Worm (Caenorhabditis elegans) whole organism, L4 larva: ENCODE data around the gene T09F5.1.

Experiments
- F10B5.3 ChIP-seq: sonication (generic microtip); optimal IDR thresholded peaks from 2 replicates; lab custom pipeline; 2016; ENCODE audit warnings: mild to moderate bottlenecking, missing genetic modification characterization, missing compliant biosample characterization
- F26F4.8 ChIP-seq: fragments of 200-800 bp; sonication (Bioruptor generic); conservative IDR thresholded peaks from 2 replicates; pipeline ENCODE4 v1.3.6; 2022; ENCODE audit warnings: missing genetic modification characterization, missing compliant biosample characterization
- F37D6.2 ChIP-seq: sonication (generic microtip); optimal IDR thresholded peaks from 2 replicates; lab custom pipeline; 2016; ENCODE audit warnings: mild to moderate bottlenecking, missing genetic modification characterization, missing compliant biosample characterization
- F49E8.2 ChIP-seq: sonication (generic microtip); optimal IDR thresholded peaks from 2 replicates; lab custom pipeline; 2016; ENCODE audit warnings: missing compliant biosample characterization, mild to moderate bottlenecking, missing genetic modification characterization, borderline replicate concordance
- T20F7.1 ChIP-seq: fragments of 200-800 bp; sonication (Bioruptor generic); optimal IDR thresholded peaks from 2 replicates; lab custom pipeline; 2018; ENCODE audit warnings: mild to moderate bottlenecking, missing genetic modification characterization, missing compliant biosample characterization
- Y5F2A.4 ChIP-seq: fragments of 200-800 bp; sonication (Bioruptor generic); optimal IDR thresholded peaks from 2 replicates; lab custom pipeline; 2018; ENCODE audit warnings: mild to moderate bottlenecking, missing genetic modification characterization, missing compliant biosample characterization
- Y75B8A.6 ChIP-seq: fragments of 200-800 bp; sonication (Bioruptor generic); IDR thresholded peaks from 2 replicates; pipeline ENCODE4 v1.3.6; 2022; ENCODE audit warnings: missing genetic modification reagents, missing genetic modification characterization, missing compliant biosample characterization
- aha-1 ChIP-seq: fragments of 150-350 bp; peaks from one replicate; lab custom pipeline; 2014; ENCODE audit warnings: missing biosample characterization, missing genetic modification characterization
- ceh-20 ChIP-seq: fragments of 200-800 bp; sonication (Bioruptor generic); IDR thresholded peaks from 2 replicates; pipeline ENCODE4 v1.3.6; 2022; ENCODE audit warnings: missing genetic modification reagents, missing genetic modification characterization, missing compliant biosample characterization
- ceh-32 ChIP-seq: sonication (generic microtip); optimal IDR thresholded peaks from 2 replicates; lab custom pipeline; 2016; ENCODE audit warnings: mild to moderate bottlenecking, missing genetic modification characterization, missing compliant biosample characterization; ENCODE audit not compliant: poor library complexity
- ceh-82 ChIP-seq: sonication (generic microtip); optimal IDR thresholded peaks from 2 replicates; lab custom pipeline; 2017; ENCODE audit warnings: missing biosample characterization, missing genetic modification characterization
- daf-12 ChIP-seq: fragments of 150-350 bp; optimal IDR thresholded peaks from 2 replicates; lab custom pipeline; 2014; ENCODE audit warnings: missing biosample characterization, missing genetic modification reagents, missing genetic modification characterization
- dmd-6 ChIP-seq: fragments of 200-800 bp; sonication (Bioruptor generic); IDR thresholded peaks from 2 replicates; pipeline ENCODE4 v1.3.6; 2022; ENCODE audit warnings: missing genetic modification reagents, missing genetic modification characterization, missing compliant biosample characterization
- dmd-8 ChIP-seq: fragments of 200-800 bp; sonication (Bioruptor generic); IDR thresholded peaks from 2 replicates; pipeline ENCODE4 v1.3.6; 2022; ENCODE audit warnings: missing genetic modification characterization, missing compliant biosample characterization
- dmd-9 ChIP-seq: fragments of 200-800 bp; sonication (Bioruptor generic); IDR thresholded peaks from 2 replicates; pipeline ENCODE4 v1.3.6; 2022; ENCODE audit warnings: missing genetic modification reagents, missing genetic modification characterization, missing compliant biosample characterization
- dpl-1 ChIP-seq: fragments of 150-350 bp; optimal IDR thresholded peaks from 2 replicates; lab custom pipeline; 2014; ENCODE audit warnings: missing biosample characterization, missing genetic modification reagents, missing genetic modification characterization
- egl-27 ChIP-seq: sonication (generic microtip); optimal IDR thresholded peaks from 3 replicates; lab custom pipeline; 2017; ENCODE audit warnings: missing biosample characterization, missing genetic modification reagents, missing genetic modification characterization
- fkh-10 ChIP-seq: fragments of 150-350 bp; optimal IDR thresholded peaks from 2 replicates; lab custom pipeline; 2014; ENCODE audit warnings: missing biosample characterization, missing genetic modification reagents, missing genetic modification characterization
- hif-1 ChIP-seq, 2 experiments: sonication (generic microtip); optimal IDR thresholded peaks; 2 replicates each; lab custom pipeline; 2016 to 2017; ENCODE audit warnings: missing compliant biosample characterization in 2 of 2, missing genetic modification characterization in 2 of 2, missing genetic modification reagents in 2 of 2, missing genotype in 2 of 2, mild to moderate bottlenecking in 1 of 2
- hlh-30 ChIP-seq: sonication (generic microtip); optimal IDR thresholded peaks from 2 replicates; lab custom pipeline; 2017; ENCODE audit warnings: antibody characterized with exemption, mild to moderate bottlenecking, missing genetic modification characterization, missing compliant biosample characterization; ENCODE audit not compliant: insufficient read depth
- lin-15B ChIP-seq: fragments of 150-350 bp; sonication (generic microtip); optimal IDR thresholded peaks from 3 replicates; lab custom pipeline; 2014; ENCODE audit warnings: missing biosample characterization, missing genetic modification characterization
- lin-29 ChIP-seq: fragments of 200-800 bp; sonication (Bioruptor generic); IDR thresholded peaks from 2 replicates; pipeline ENCODE4 v1.3.6; 2022; ENCODE audit warnings: missing genetic modification reagents, missing genetic modification characterization, missing compliant biosample characterization
- lin-38 ChIP-seq: fragments of 200-800 bp; sonication (Bioruptor generic); IDR thresholded peaks from 2 replicates; pipeline ENCODE4 v1.3.6; 2022; ENCODE audit warnings: missing genetic modification reagents, missing genetic modification characterization, missing compliant biosample characterization
- lin-39 ChIP-seq: fragments of 150-350 bp; optimal IDR thresholded peaks from 2 replicates; lab custom pipeline; 2014; ENCODE audit warnings: missing biosample characterization, missing genetic modification reagents, missing genetic modification characterization
- madf-5 ChIP-seq, 2 experiments: fragments of 200-800 bp; sonication (Bioruptor generic); IDR thresholded peaks; 2 replicates each; pipeline ENCODE4 v1.3.6; 2022; ENCODE audit warnings: missing compliant biosample characterization in 2 of 2, missing genetic modification characterization in 2 of 2
- madf-9 ChIP-seq: fragments of 200-800 bp; sonication (Bioruptor generic); conservative IDR thresholded peaks from 2 replicates; pipeline ENCODE4 v1.3.6; 2022; ENCODE audit warnings: missing genetic modification reagents, missing genetic modification characterization, missing compliant biosample characterization
- mdt-29 ChIP-seq: fragments of 200-800 bp; sonication (Bioruptor generic); IDR thresholded peaks from 2 replicates; pipeline ENCODE4 v1.3.6; 2022; ENCODE audit warnings: missing genetic modification reagents, missing genetic modification characterization, missing compliant biosample characterization
- mep-1 ChIP-seq: fragments of 150-350 bp; sonication (generic microtip); optimal IDR thresholded peaks from 3 replicates; lab custom pipeline; 2014; ENCODE audit warnings: missing biosample characterization, missing genetic modification characterization
- mes-2 ChIP-seq: sonication (generic microtip); optimal IDR thresholded peaks from 2 replicates; lab custom pipeline; 2016; ENCODE audit warnings: missing genotype, mild to moderate bottlenecking, missing genetic modification characterization, missing compliant biosample characterization; ENCODE audit not compliant: poor library complexity, severe bottlenecking
- mxl-2 ChIP-seq: fragments of 200-800 bp; sonication (Bioruptor generic); conservative IDR thresholded peaks from 2 replicates; pipeline ENCODE4 v1.3.6; 2022; ENCODE audit warnings: missing genetic modification reagents, missing genetic modification characterization, missing compliant biosample characterization
- nhr-10 ChIP-seq: fragments of 150-350 bp; optimal IDR thresholded peaks from 2 replicates; lab custom pipeline; 2014; ENCODE audit warnings: missing biosample characterization, missing genetic modification characterization
- nhr-11 ChIP-seq: fragments of 150-350 bp; optimal IDR thresholded peaks from 2 replicates; lab custom pipeline; 2014; ENCODE audit warnings: missing biosample characterization, missing genetic modification characterization
- nhr-237 ChIP-seq: sonication (generic microtip); optimal IDR thresholded peaks from 2 replicates; lab custom pipeline; 2017; ENCODE audit warnings: missing biosample characterization, missing genetic modification characterization
- nhr-42 ChIP-seq: fragments of 200-800 bp; sonication (Bioruptor generic); IDR thresholded peaks from 2 replicates; pipeline ENCODE4 v1.3.6; 2022; ENCODE audit warnings: missing genetic modification characterization, missing compliant biosample characterization
- nhr-77 ChIP-seq: fragments of 150-350 bp; optimal IDR thresholded peaks from 2 replicates; lab custom pipeline; 2014; ENCODE audit warnings: missing biosample characterization, missing genetic modification characterization
- pqm-1 ChIP-seq: sonication (generic microtip); optimal IDR thresholded peaks from 2 replicates; lab custom pipeline; 2017; ENCODE audit warnings: missing biosample characterization, missing genetic modification characterization
- set-16 ChIP-seq: fragments of 200-800 bp; sonication (Bioruptor generic); IDR thresholded peaks from 2 replicates; pipeline ENCODE4 v1.3.6; 2022; ENCODE audit warnings: missing genetic modification reagents, missing genetic modification characterization, missing compliant biosample characterization
- snpc-1.2 ChIP-seq: fragments of 200-800 bp; sonication (Bioruptor generic); IDR thresholded peaks from 2 replicates; pipeline ENCODE4 v1.3.6; 2022; ENCODE audit warnings: missing genetic modification reagents, missing genetic modification characterization, missing compliant biosample characterization
- spr-1 ChIP-seq: sonication (generic microtip); optimal IDR thresholded peaks from 2 replicates; lab custom pipeline; 2016; ENCODE audit warnings: mild to moderate bottlenecking, missing genetic modification characterization, missing compliant biosample characterization
- tag-97 ChIP-seq: fragments of 200-800 bp; sonication (Bioruptor generic); IDR thresholded peaks from 2 replicates; pipeline ENCODE4 v1.3.6; 2022; ENCODE audit warnings: missing genetic modification characterization, missing compliant biosample characterization
- unc-130 ChIP-seq: sonication (generic microtip); optimal IDR thresholded peaks from 2 replicates; lab custom pipeline; 2016; ENCODE audit warnings: missing genetic modification reagents, missing genetic modification characterization, missing compliant biosample characterization
- zfp-2 ChIP-seq: sonication (generic microtip); optimal IDR thresholded peaks from 2 replicates; lab custom pipeline; 2016; ENCODE audit warnings: mild to moderate bottlenecking, missing genetic modification characterization, missing compliant biosample characterization
- zfp-3 ChIP-seq: fragments of 200-800 bp; sonication (Bioruptor generic); conservative IDR thresholded peaks from 2 replicates; pipeline ENCODE4 v1.3.6; 2022; ENCODE audit warnings: missing genetic modification reagents, missing genetic modification characterization, missing compliant biosample characterization
- zip-2 ChIP-seq: fragments of 150-350 bp; optimal IDR thresholded peaks from 2 replicates; lab custom pipeline; 2014; ENCODE audit warnings: missing biosample characterization, missing genetic modification characterization
- ztf-7 ChIP-seq: fragments of 150-350 bp; optimal IDR thresholded peaks from 2 replicates; lab custom pipeline; 2014; ENCODE audit warnings: missing biosample characterization, missing genetic modification characterization

T09F5.1 gene

DNA sequence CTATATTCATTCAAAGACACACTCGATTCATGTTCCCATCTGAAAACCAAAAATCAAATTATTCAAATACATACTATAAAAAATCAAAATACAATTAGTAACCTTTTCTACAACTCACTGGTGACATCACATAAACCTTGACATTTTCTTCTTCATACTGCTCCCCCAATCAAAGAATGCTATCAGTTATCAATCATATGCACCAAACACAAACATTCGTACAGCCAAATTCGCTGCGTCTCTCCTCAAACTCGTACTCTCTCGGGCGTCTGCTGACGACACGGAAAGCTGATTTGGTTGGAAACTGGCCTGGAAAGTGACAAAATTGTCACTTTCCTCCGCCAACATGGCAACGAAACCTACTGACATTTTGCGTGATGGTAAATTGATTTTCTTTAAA lies 43.5 kb downstream of the T09F5.1 start, which contains the start of gene plc-2 (continued):
- TF ChIP-seq aha-1 (tag; lab: Kevin White, UChicago) (no peak), spr-1 (no peak), zip-2 (tag; lab: Kevin White, UChicago) (no peak), nhr-42 (GFP tag; lab: Robert Waterston, UW) (no peak), nhr-10 (tag; lab: Kevin White, UChicago) (no peak), T20F7.1 (no peak), fkh-10 (GFP tag; lab: Kevin White, UChicago) (no peak), lin-38 (peak; percentile 35; the same call in 1 of the 2 replicates), mep-1 (peak; percentile 13), pqm-1 (peak; percentile 84), Y75B8A.6 (GFP tag; lab: Robert Waterston, UW) (no peak), set-16 (GFP tag; lab: Robert Waterston, UW) (no peak), dmd-6 (GFP tag; lab: Robert Waterston, UW) (peak; percentile 76), dmd-8 (GFP tag; lab: Robert Waterston, UW) (no peak), F26F4.8 (GFP tag; lab: Robert Waterston, UW) (no peak), tag-97 (no peak), egl-27 (tag; lab: Kevin White, UChicago) (no peak), lin-15B (no peak), F10B5.3 (tag; lab: Kevin White, UChicago) (no peak), F37D6.2 (tag; lab: Kevin White, UChicago) (no peak), ceh-20 (GFP tag; lab: Robert Waterston, UW) (no peak), zfp-2 (tag; lab: Kevin White, UChicago) (no peak), zfp-3 (GFP tag; lab: Robert Waterston, UW) (no peak), dpl-1 (GFP tag; lab: Kevin White, UChicago) (no peak), mdt-29 (no peak), hlh-30 (tag; lab: Kevin White, UChicago) (peak; percentile 44), unc-130 (no peak), hif-1 (tag; optimal IDR thresholded peaks at IDR 0.05; lab: Kevin White, UChicago) (no peak), nhr-237 (tag; lab: Kevin White, UChicago) (no peak), dmd-9 (GFP tag; lab: Robert Waterston, UW) (no peak), mxl-2 (GFP tag; lab: Robert Waterston, UW) (no peak), lin-29 (GFP tag; lab: Robert Waterston, UW) (no peak), mes-2 (peak; percentile 35), F49E8.2 (tag; lab: Kevin White, UChicago) (no peak), Y5F2A.4 (GFP tag; lab: Kevin White, UChicago) (no peak), nhr-77 (peak; percentile 31), ceh-32 (tag; lab: Kevin White, UChicago) (no peak), ztf-7 (tag; lab: Kevin White, UChicago) (no peak), lin-39 (tag; lab: Kevin White, UChicago) (no peak), madf-5 (GFP tag; IDR thresholded peaks at IDR 0.05; lab: Robert Waterston, UW) (no peak), nhr-11 (tag; lab: Kevin White, UChicago) (no peak), snpc-1.2 (GFP tag; lab: Robert Waterston, UW) (no peak), daf-12 (tag; lab: Kevin White, UChicago) (no peak), ceh-82 (tag; lab: Kevin White, UChicago) (no peak), madf-9 (no peak)
